Worm (Caenorhabditis elegans) whole organism, L1 larva: ENCODE results near the gene F49F1.5.

Experiments used
- C04F5.9 ChIP-seq: sonication (generic microtip); optimal IDR thresholded peaks from 2 replicates; lab custom pipeline; 2016; ENCODE audit warnings: missing genetic modification characterization, missing compliant biosample characterization
- aha-1 ChIP-seq: fragments of 150-350 bp; optimal IDR thresholded peaks from 2 replicates; lab custom pipeline; 2014; ENCODE audit warnings: missing biosample characterization, missing genetic modification characterization
- dpl-1 ChIP-seq, 3 experiments: fragments of 150-350 bp in 2 of 3; sonication (generic microtip) in 1 of 3; optimal IDR thresholded peaks; 2 replicates each; lab custom pipeline; 2014 to 2017; ENCODE audit warnings: missing biosample characterization in 3 of 3, missing genetic modification characterization in 3 of 3, missing genetic modification reagents in 3 of 3
- lin-39 ChIP-seq: fragments of 150-350 bp; optimal IDR thresholded peaks from 2 replicates; lab custom pipeline; 2014; ENCODE audit warnings: missing biosample characterization, missing genetic modification reagents, missing genetic modification characterization
- mab-9 ChIP-seq: fragments of 200-800 bp; sonication (Bioruptor generic); IDR thresholded peaks from 2 replicates; pipeline ENCODE4 v1.3.6; 2022; ENCODE audit warnings: missing genetic modification reagents, missing genetic modification characterization, missing compliant biosample characterization
- mep-1 ChIP-seq: fragments of 150-350 bp; optimal IDR thresholded peaks from 2 replicates; lab custom pipeline; 2014; ENCODE audit warnings: missing biosample characterization, missing genetic modification characterization
- nhr-11 ChIP-seq: fragments of 150-350 bp; optimal IDR thresholded peaks from 2 replicates; lab custom pipeline; 2014; ENCODE audit warnings: missing biosample characterization, missing genetic modification characterization
- nhr-20 ChIP-seq: sonication (generic microtip); optimal IDR thresholded peaks from 2 replicates; lab custom pipeline; 2016; ENCODE audit warnings: mild to moderate bottlenecking, missing genetic modification characterization, missing compliant biosample characterization
- nhr-76 ChIP-seq: sonication (generic microtip); optimal IDR thresholded peaks from 2 replicates; lab custom pipeline; 2017; ENCODE audit warnings: missing biosample characterization, missing genetic modification characterization
- pqm-1 ChIP-seq: sonication (generic microtip); optimal IDR thresholded peaks from 3 replicates; lab custom pipeline; 2017; ENCODE audit warnings: missing biosample characterization, missing genetic modification characterization
- snpc-4 ChIP-seq: fragments of 150-350 bp; optimal IDR thresholded peaks from 2 replicates; lab custom pipeline; 2014; ENCODE audit warnings: missing biosample characterization, missing genetic modification characterization
- unc-130 ChIP-seq: fragments of 150-350 bp; optimal IDR thresholded peaks from 2 replicates; lab custom pipeline; 2017; ENCODE audit warnings: missing biosample characterization, missing genetic modification characterization, inconsistent platforms
- unc-62 ChIP-seq: fragments of 150-350 bp; optimal IDR thresholded peaks from 2 replicates; lab custom pipeline; 2014; ENCODE audit warnings: missing biosample characterization, missing genetic modification reagents, missing genetic modification characterization

ce11 chrIV:4137472-4137871, 17.3 kb upstream of the F49F1.5 start, which contains the start of gene F49F1.9:
- TF ChIP-seq aha-1, result no peak
- TF ChIP-seq unc-130 (tag; lab: Kevin White, UChicago), result no peak
- no peak for TF ChIP-seq lin-39
- no peak for TF ChIP-seq dpl-1 (GFP tag; optimal IDR thresholded peaks at IDR 0.05; lab: Kevin White, UChicago)
- no peak for TF ChIP-seq snpc-4 (tag; lab: Kevin White, UChicago)
- TF ChIP-seq unc-62, result no peak
- TF ChIP-seq C04F5.9 (tag; lab: Kevin White, UChicago), result no peak
- no peak for TF ChIP-seq pqm-1
- no peak for TF ChIP-seq nhr-20
- TF ChIP-seq nhr-76 (tag; lab: Kevin White, UChicago), result no peak
- TF ChIP-seq mab-9 (GFP tag; lab: Robert Waterston, UW), result no peak
- TF ChIP-seq mep-1, result no peak
- TF ChIP-seq nhr-11, result no peak
